Worm (Caenorhabditis elegans) whole organism, L4 larva: ENCODE data around the gene T28C6.5.
A peak's percentile ranks its signal among the peaks of the same experiment; 100 is the strongest.

ENCODE experiments used
- D1046.2 ChIP-seq: fragments of 200-800 bp; sonication (Bioruptor generic); IDR thresholded peaks from 2 replicates; pipeline ENCODE4 v1.3.6; 2022; ENCODE audit warnings: missing genetic modification characterization, missing compliant biosample characterization
- F44E2.7 ChIP-seq: fragments of 200-800 bp; sonication (Bioruptor generic); IDR thresholded peaks from 2 replicates; pipeline ENCODE4 v2.1.2; 2022; ENCODE audit warnings: missing genetic modification characterization, missing compliant biosample characterization
- T26A8.4 ChIP-seq: fragments of 200-800 bp; sonication (Bioruptor generic); IDR thresholded peaks from 2 replicates; pipeline ENCODE4 v1.3.6; 2022; ENCODE audit warnings: missing genetic modification characterization, missing compliant biosample characterization
- Y105C5A.15 ChIP-seq: fragments of 200-800 bp; sonication (Bioruptor generic); IDR thresholded peaks from 2 replicates; pipeline ENCODE4 v1.3.6; 2022; ENCODE audit warnings: missing genetic modification characterization, missing compliant biosample characterization
- Y48G9A.11 ChIP-seq: fragments of 200-800 bp; sonication (Bioruptor generic); IDR thresholded peaks from 2 replicates; pipeline ENCODE4 v1.3.6; 2022; ENCODE audit warnings: missing genetic modification reagents, missing genetic modification characterization, missing compliant biosample characterization
- ZK546.5 ChIP-seq, 2 experiments: sonication (generic microtip); optimal IDR thresholded peaks; 2 replicates each; lab custom pipeline; 2017; ENCODE audit warnings: missing biosample characterization in 2 of 2, missing genetic modification characterization in 2 of 2
- aha-1 ChIP-seq: fragments of 150-350 bp; peaks from one replicate; lab custom pipeline; 2014; ENCODE audit warnings: missing biosample characterization, missing genetic modification characterization
- aly-2 ChIP-seq: sonication (generic microtip); optimal IDR thresholded peaks from 2 replicates; lab custom pipeline; 2018; ENCODE audit warnings: missing biosample characterization, missing genetic modification characterization
- ama-1 ChIP-seq: fragments of 150-350 bp; optimal IDR thresholded peaks from 2 replicates; lab custom pipeline; 2014; ENCODE audit warnings: inconsistent platforms, mixed read lengths
- arid-1 ChIP-seq: fragments of 200-800 bp; sonication (Bioruptor generic); conservative IDR thresholded peaks from 2 replicates; pipeline ENCODE4 v1.3.6; 2022; ENCODE audit warnings: missing genetic modification reagents, missing genetic modification characterization, missing compliant biosample characterization
- ceh-20 ChIP-seq: fragments of 200-800 bp; sonication (Bioruptor generic); IDR thresholded peaks from 2 replicates; pipeline ENCODE4 v1.3.6; 2022; ENCODE audit warnings: missing genetic modification reagents, missing genetic modification characterization, missing compliant biosample characterization
- ceh-32 ChIP-seq: sonication (generic microtip); optimal IDR thresholded peaks from 2 replicates; lab custom pipeline; 2016; ENCODE audit warnings: mild to moderate bottlenecking, missing genetic modification characterization, missing compliant biosample characterization; ENCODE audit not compliant: poor library complexity
- ceh-82 ChIP-seq: sonication (generic microtip); optimal IDR thresholded peaks from 2 replicates; lab custom pipeline; 2017; ENCODE audit warnings: missing biosample characterization, missing genetic modification characterization
- ces-1 ChIP-seq: fragments of 150-350 bp; sonication (generic microtip); optimal IDR thresholded peaks from 4 replicates; lab custom pipeline; 2014; ENCODE audit warnings: missing biosample characterization, missing genetic modification reagents, missing genetic modification characterization
- cey-2 ChIP-seq: sonication (generic microtip); optimal IDR thresholded peaks from 3 replicates; lab custom pipeline; 2017; ENCODE audit warnings: missing genetic modification characterization, mild to moderate bottlenecking, missing compliant biosample characterization, antibody characterized with exemption, borderline replicate concordance; ENCODE audit not compliant: insufficient read depth
- ctbp-1 ChIP-seq: fragments of 200-800 bp; sonication (Bioruptor generic); IDR thresholded peaks from 2 replicates; pipeline ENCODE4 v1.3.6; 2022; ENCODE audit warnings: missing genetic modification reagents, missing genetic modification characterization, missing compliant biosample characterization
- daf-12 ChIP-seq: fragments of 150-350 bp; optimal IDR thresholded peaks from 2 replicates; lab custom pipeline; 2014; ENCODE audit warnings: missing biosample characterization, missing genetic modification reagents, missing genetic modification characterization
- daf-8 ChIP-seq: fragments of 200-800 bp; sonication (Bioruptor generic); IDR thresholded peaks from 2 replicates; pipeline ENCODE4 v1.3.6; 2022; ENCODE audit warnings: missing genetic modification characterization, missing compliant biosample characterization
- dmd-9 ChIP-seq: fragments of 200-800 bp; sonication (Bioruptor generic); IDR thresholded peaks from 2 replicates; pipeline ENCODE4 v1.3.6; 2022; ENCODE audit warnings: missing genetic modification reagents, missing genetic modification characterization, missing compliant biosample characterization
- dve-1 ChIP-seq: sonication (generic microtip); optimal IDR thresholded peaks from 2 replicates; lab custom pipeline; 2017; ENCODE audit warnings: antibody characterized with exemption, mild to moderate bottlenecking, missing genetic modification characterization, missing compliant biosample characterization; ENCODE audit not compliant: insufficient read depth
- fkh-10 ChIP-seq: fragments of 150-350 bp; optimal IDR thresholded peaks from 2 replicates; lab custom pipeline; 2014; ENCODE audit warnings: missing biosample characterization, missing genetic modification reagents, missing genetic modification characterization
- hlh-11 ChIP-seq: fragments of 200-800 bp; sonication (Bioruptor generic); optimal IDR thresholded peaks from 2 replicates; lab custom pipeline; 2018; ENCODE audit warnings: mild to moderate bottlenecking, missing genetic modification characterization, missing compliant biosample characterization
- jun-1 ChIP-seq: fragments of 150-350 bp; optimal IDR thresholded peaks from 2 replicates; lab custom pipeline; 2014; ENCODE audit warnings: missing biosample characterization, missing genetic modification reagents, missing genetic modification characterization
- lin-15B ChIP-seq: fragments of 150-350 bp; sonication (generic microtip); optimal IDR thresholded peaks from 3 replicates; lab custom pipeline; 2014; ENCODE audit warnings: missing biosample characterization, missing genetic modification characterization
- lin-29 ChIP-seq: fragments of 200-800 bp; sonication (Bioruptor generic); IDR thresholded peaks from 2 replicates; pipeline ENCODE4 v1.3.6; 2022; ENCODE audit warnings: missing genetic modification reagents, missing genetic modification characterization, missing compliant biosample characterization
- lin-39 ChIP-seq: fragments of 150-350 bp; optimal IDR thresholded peaks from 2 replicates; lab custom pipeline; 2014; ENCODE audit warnings: missing biosample characterization, missing genetic modification reagents, missing genetic modification characterization
- lir-3 ChIP-seq: sonication (generic microtip); optimal IDR thresholded peaks from 2 replicates; lab custom pipeline; 2016; ENCODE audit warnings: mild to moderate bottlenecking, missing genetic modification characterization, missing compliant biosample characterization
- lsy-2 ChIP-seq, 2 experiments: fragments of 150-350 bp in 1 of 2; sonication (generic microtip) in 1 of 2; optimal IDR thresholded peaks; 2 replicates each; lab custom pipeline; 2014 to 2017; ENCODE audit warnings: missing biosample characterization in 2 of 2, missing genetic modification characterization in 2 of 2
- mdl-1 ChIP-seq, 2 experiments: fragments of 150-350 bp in 1 of 2; sonication (generic microtip) in 1 of 2; optimal IDR thresholded peaks; 2 replicates each; lab custom pipeline; 2014 to 2017; ENCODE audit warnings: missing biosample characterization in 2 of 2, missing genetic modification characterization in 2 of 2
- mep-1 ChIP-seq: fragments of 150-350 bp; sonication (generic microtip); optimal IDR thresholded peaks from 3 replicates; lab custom pipeline; 2014; ENCODE audit warnings: missing biosample characterization, missing genetic modification characterization
- mes-2 ChIP-seq: sonication (generic microtip); optimal IDR thresholded peaks from 2 replicates; lab custom pipeline; 2016; ENCODE audit warnings: missing genotype, mild to moderate bottlenecking, missing genetic modification characterization, missing compliant biosample characterization; ENCODE audit not compliant: poor library complexity, severe bottlenecking
- mxl-2 ChIP-seq: fragments of 200-800 bp; sonication (Bioruptor generic); conservative IDR thresholded peaks from 2 replicates; pipeline ENCODE4 v1.3.6; 2022; ENCODE audit warnings: missing genetic modification reagents, missing genetic modification characterization, missing compliant biosample characterization
- mxl-3 ChIP-seq: fragments of 200-800 bp; sonication (Bioruptor generic); optimal IDR thresholded peaks from 2 replicates; lab custom pipeline; 2018; ENCODE audit warnings: mild to moderate bottlenecking, missing genetic modification characterization, missing compliant biosample characterization
- nhr-11 ChIP-seq: fragments of 150-350 bp; optimal IDR thresholded peaks from 2 replicates; lab custom pipeline; 2014; ENCODE audit warnings: missing biosample characterization, missing genetic modification characterization
- nhr-237 ChIP-seq: sonication (generic microtip); optimal IDR thresholded peaks from 2 replicates; lab custom pipeline; 2017; ENCODE audit warnings: missing biosample characterization, missing genetic modification characterization
- nhr-28 ChIP-seq: fragments of 150-350 bp; optimal IDR thresholded peaks from 2 replicates; lab custom pipeline; 2014; ENCODE audit warnings: missing biosample characterization, missing genetic modification characterization
- nhr-76 ChIP-seq: fragments of 150-350 bp; optimal IDR thresholded peaks from 2 replicates; lab custom pipeline; 2014; ENCODE audit warnings: missing biosample characterization, missing genetic modification characterization
- nhr-77 ChIP-seq: fragments of 150-350 bp; optimal IDR thresholded peaks from 2 replicates; lab custom pipeline; 2014; ENCODE audit warnings: missing biosample characterization, missing genetic modification characterization
- pqm-1 ChIP-seq: sonication (generic microtip); optimal IDR thresholded peaks from 2 replicates; lab custom pipeline; 2017; ENCODE audit warnings: missing biosample characterization, missing genetic modification characterization
- sdz-12 ChIP-seq: fragments of 200-800 bp; sonication (Bioruptor generic); optimal IDR thresholded peaks from 2 replicates; lab custom pipeline; 2018; ENCODE audit warnings: mild to moderate bottlenecking, missing genetic modification characterization, missing compliant biosample characterization
- spr-3 ChIP-seq: fragments of 200-800 bp; sonication (Bioruptor generic); optimal IDR thresholded peaks from 2 replicates; lab custom pipeline; 2018; ENCODE audit warnings: mild to moderate bottlenecking, missing genetic modification characterization, missing compliant biosample characterization
- tag-97 ChIP-seq: fragments of 200-800 bp; sonication (Bioruptor generic); IDR thresholded peaks from 2 replicates; pipeline ENCODE4 v1.3.6; 2022; ENCODE audit warnings: missing genetic modification characterization, missing compliant biosample characterization
- tra-1 ChIP-seq: fragments of 200-800 bp; sonication (Bioruptor generic); IDR thresholded peaks from 2 replicates; pipeline ENCODE4 v1.3.6; 2022; ENCODE audit warnings: missing genetic modification reagents, missing genetic modification characterization, missing compliant biosample characterization
- unc-62 ChIP-seq, 3 experiments: fragments of 150-350 bp in 1 of 3; sonication (generic microtip); optimal IDR thresholded peaks in 2 of 3; peaks in 1 of 3; 1 replicate in 1 of 3; 2 replicates in 2 of 3; lab custom pipeline; 2014 to 2017; ENCODE audit warnings: missing biosample characterization in 3 of 3, missing genetic modification characterization in 3 of 3, missing genetic modification reagents in 3 of 3, missing genotype in 1 of 3
- zip-11 ChIP-seq: fragments of 200-800 bp; sonication (Bioruptor generic); IDR thresholded peaks from 2 replicates; pipeline ENCODE4 v1.3.6; 2022; ENCODE audit warnings: missing genetic modification characterization, missing compliant biosample characterization

Gene T28C6.5

DNA sequence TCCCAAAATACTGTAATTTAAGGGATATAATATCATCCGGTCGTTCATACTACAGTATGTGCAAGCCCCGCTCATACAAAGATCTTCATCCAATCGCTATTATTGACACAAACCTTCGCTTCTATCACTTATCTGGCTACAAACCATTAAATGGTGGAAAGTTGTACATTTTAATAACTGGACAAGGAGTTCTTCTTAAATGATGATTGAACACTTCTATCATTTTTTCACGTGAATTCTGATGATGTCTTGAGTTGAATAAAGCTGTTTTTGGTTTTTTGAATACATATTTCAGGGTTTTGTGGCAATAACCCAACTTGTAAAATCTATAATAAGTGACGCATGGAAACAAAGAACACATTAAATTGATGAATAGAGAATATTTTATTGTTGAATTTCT is 1.4 kb downstream of the T28C6.5 start (continued):
- TF ChIP-seq daf-8 (GFP tag; lab: Robert Waterston, UW): no peak
- no peak for TF ChIP-seq lin-29 (GFP tag; lab: Robert Waterston, UW)
- peak; percentile 7 for TF ChIP-seq mep-1
- TF ChIP-seq jun-1 (tag; lab: Kevin White, UChicago): no peak
- peak; percentile 88 for TF ChIP-seq T26A8.4 (GFP tag; lab: Robert Waterston, UW)

DNA sequence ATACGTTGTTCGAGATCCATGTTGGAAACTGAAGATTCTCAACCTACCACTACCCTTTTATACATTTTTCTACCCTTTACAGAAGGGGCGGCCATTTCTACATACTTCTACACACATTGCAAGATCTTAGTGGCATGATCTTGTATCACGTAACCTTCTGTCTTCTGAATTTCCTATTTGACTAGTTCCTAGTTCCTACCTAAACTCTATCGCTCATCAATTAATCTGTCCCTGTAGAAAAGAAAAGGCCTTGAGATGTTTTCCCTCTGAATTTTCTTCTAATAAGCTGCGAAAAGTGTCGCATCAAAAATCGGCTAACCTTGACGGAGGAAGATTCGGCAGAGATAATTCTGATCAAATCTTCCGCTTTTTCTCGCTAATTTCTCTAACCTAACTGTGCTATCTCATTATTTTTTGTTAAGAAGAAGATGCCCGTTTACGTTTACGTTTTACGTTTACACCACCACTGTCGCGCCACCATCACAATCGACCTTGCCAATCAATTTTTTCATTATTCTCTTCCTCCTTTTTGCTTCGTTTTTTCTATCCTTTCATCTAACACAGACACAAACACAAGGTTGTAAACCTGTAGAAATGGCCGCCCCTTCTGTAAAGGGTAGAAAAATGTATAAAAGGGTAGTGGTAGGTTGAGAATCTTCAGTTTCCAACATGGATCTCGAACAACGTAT is 3.0 kb downstream of the T28C6.5 start, which contains the start of the genes col-117 and col-3:
col-117 (minus strand) TSS at position 51 of the 689 bp plus-strand sequence.
col-3 (plus strand) TSS at position 639 of the 689 bp plus-strand sequence.
- TF ChIP-seq nhr-76 (tag; lab: Kevin White, UChicago): no peak
- TF ChIP-seq unc-62 (GFP tag; optimal IDR thresholded peaks at IDR 0.05 in 1 of 2; lab: Kevin White, UChicago): peak in 1 of 2 experiments; percentile 2
- TF ChIP-seq unc-62 (tag; optimal IDR thresholded peaks at IDR 0.05; lab: Kevin White, UChicago): no peak
- no peak for TF ChIP-seq lir-3 (tag; lab: Kevin White, UChicago)
- no peak for TF ChIP-seq Y105C5A.15 (GFP tag; lab: Robert Waterston, UW)
- TF ChIP-seq ceh-82 (tag; lab: Kevin White, UChicago): no peak
- TF ChIP-seq dve-1 (tag; lab: Kevin White, UChicago): no peak
- no peak for TF ChIP-seq Y48G9A.11 (GFP tag; lab: Robert Waterston, UW)
- TF ChIP-seq pqm-1 (tag; lab: Kevin White, UChicago): no peak
- TF ChIP-seq lsy-2 (tag; optimal IDR thresholded peaks at IDR 0.05; lab: Kevin White, UChicago): peak in 1 of 2 experiments; percentile 10
- TF ChIP-seq lin-39 (tag; lab: Kevin White, UChicago): no peak
- TF ChIP-seq daf-12 (tag; lab: Kevin White, UChicago): no peak
- TF ChIP-seq ceh-20 (GFP tag; lab: Robert Waterston, UW): no peak
- no peak for TF ChIP-seq zip-11 (GFP tag; lab: Robert Waterston, UW)
- no peak for TF ChIP-seq ZK546.5 (tag; optimal IDR thresholded peaks at IDR 0.05; lab: Kevin White, UChicago)
- no peak for TF ChIP-seq dmd-9
- no peak for TF ChIP-seq ctbp-1 (GFP tag; lab: Robert Waterston, UW)
- peak; percentile 36 for TF ChIP-seq nhr-28 (tag; lab: Kevin White, UChicago)
- peak; percentile 17 for TF ChIP-seq hlh-11 (tag; lab: Kevin White, UChicago)
- no peak for TF ChIP-seq ces-1 (GFP tag; lab: Kevin White, UChicago)
- TF ChIP-seq nhr-11: no peak
- TF ChIP-seq lin-29 (GFP tag; lab: Robert Waterston, UW): no peak
- no peak for TF ChIP-seq nhr-77
- no peak for TF ChIP-seq lin-15B (tag; lab: Kevin White, UChicago)
- TF ChIP-seq arid-1: no peak
- peak; percentile 51 for TF ChIP-seq mxl-3 (GFP tag; lab: Kevin White, UChicago)
- no peak for TF ChIP-seq fkh-10 (GFP tag; lab: Kevin White, UChicago)
- peak in 1 of 2 experiments; percentile 30 for TF ChIP-seq mdl-1 (tag; optimal IDR thresholded peaks at IDR 0.05; lab: Kevin White, UChicago)
- TF ChIP-seq sdz-12 (GFP tag; lab: Kevin White, UChicago): no peak

DNA sequence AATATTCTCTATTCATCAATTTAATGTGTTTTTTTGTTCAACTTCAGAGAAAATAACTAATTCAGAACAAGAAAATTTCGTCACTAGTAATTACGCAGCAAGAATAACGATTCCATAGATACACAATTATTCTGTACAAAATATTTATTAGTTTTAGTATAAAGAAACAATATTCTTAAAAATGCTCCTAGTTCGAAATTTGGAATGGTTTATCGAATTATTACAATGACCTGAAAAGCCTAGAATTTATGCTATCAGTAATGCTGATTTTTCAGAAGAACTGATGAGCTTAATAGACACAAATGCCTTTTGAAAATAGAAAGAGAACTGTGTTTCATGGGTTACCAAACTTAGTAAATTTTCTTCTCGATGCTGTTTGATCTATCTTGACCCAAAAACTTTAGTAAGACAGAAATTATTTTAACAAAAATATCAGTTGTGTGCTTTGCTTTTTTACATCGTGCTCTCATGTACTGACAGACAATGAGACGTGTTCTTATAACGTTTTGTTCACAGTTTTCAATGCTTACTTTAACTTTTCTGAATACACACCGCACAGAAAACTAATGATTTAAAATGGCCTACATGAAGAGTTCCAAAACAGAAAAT is 4.9 kb downstream of the T28C6.5 start:
- TF ChIP-seq ama-1 (lab: Kevin White, UChicago) (peak; percentile 52), hlh-11 (tag; lab: Kevin White, UChicago) (no peak), lir-3 (tag; lab: Kevin White, UChicago) (no peak), T26A8.4 (GFP tag; lab: Robert Waterston, UW) (peak; percentile 86), daf-8 (GFP tag; lab: Robert Waterston, UW) (no peak), ceh-32 (no peak), aha-1 (tag; lab: Kevin White, UChicago) (peak; percentile 97), mes-2 (tag; lab: Kevin White, UChicago) (peak; percentile 50), D1046.2 (GFP tag; lab: Robert Waterston, UW) (no peak), F44E2.7 (GFP tag; lab: Robert Waterston, UW) (no peak), tra-1 (GFP tag; lab: Robert Waterston, UW) (no peak), cey-2 (no peak), sdz-12 (GFP tag; lab: Kevin White, UChicago) (no peak), spr-3 (GFP tag; lab: Kevin White, UChicago) (no peak), jun-1 (tag; lab: Kevin White, UChicago) (peak; percentile 14), mep-1 (peak; percentile 46), aly-2 (tag; lab: Kevin White, UChicago) (no peak), mxl-2 (GFP tag; lab: Robert Waterston, UW) (no peak), nhr-237 (tag; lab: Kevin White, UChicago) (peak; percentile 4), tag-97 (GFP tag; lab: Robert Waterston, UW) (no peak)
